Fruit fly (Drosophila melanogaster): ENCODE results near the gene baz.

dm6 chrX:17160396-17161040 is 712 bp downstream of the baz start:
- TF ChIP-seq CG15710 (tag; optimal IDR thresholded peaks at IDR 0.05) (no peak), CG13204 (GFP tag; optimal IDR thresholded peaks at IDR 0.05) (peak; percentile 39)

All from whole organism, pupa.